Fruit fly (Drosophila melanogaster): ENCODE measurements around the gene CG12121.

Gene CG12121

DNA sequence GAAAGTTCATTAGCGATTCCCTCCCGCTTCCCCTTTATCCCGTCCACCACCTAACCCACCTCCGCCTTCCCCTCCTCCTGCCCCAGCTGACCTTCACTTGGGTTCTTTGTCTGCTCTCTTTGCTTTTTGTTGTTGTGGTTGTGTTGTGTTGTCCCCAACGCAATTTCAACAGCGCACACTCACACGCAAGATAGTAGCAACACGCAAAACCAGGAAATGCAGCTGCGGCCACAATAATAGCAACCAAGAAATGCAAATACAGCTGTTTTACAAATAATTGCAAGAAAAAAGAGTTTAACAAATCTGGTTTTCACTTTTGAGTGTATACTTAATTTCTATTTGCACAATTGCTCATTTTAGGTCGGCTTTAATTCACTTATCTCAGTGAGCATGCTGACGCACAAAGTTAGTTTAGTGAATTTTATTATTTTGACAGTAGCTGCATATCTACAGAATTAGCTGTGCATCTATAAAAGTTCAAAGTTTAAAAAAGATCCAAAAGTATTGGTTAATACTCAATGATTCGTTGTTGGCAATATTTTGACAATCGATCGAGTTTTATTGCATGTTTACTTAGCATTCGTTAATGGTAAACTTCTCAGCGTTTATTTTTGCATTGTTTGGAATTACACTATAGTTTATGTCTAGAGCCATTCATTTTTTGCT lies 19.2 kb upstream of the CG12121 start:
- peak; percentile 77 for TF ChIP-seq CG32121 (GFP tag; IDR thresholded peaks at IDR 0.05)
- peak; percentile 60 for TF ChIP-seq Pif1A (GFP tag; optimal IDR thresholded peaks at IDR 0.05)
- TF ChIP-seq Snoo (tag; optimal IDR thresholded peaks at IDR 0.05): no peak
- TF ChIP-seq CG13204 (GFP tag; optimal IDR thresholded peaks at IDR 0.05): no peak
- no peak for TF ChIP-seq D1 (tag; optimal IDR thresholded peaks at IDR 0.05)
- TF ChIP-seq CG10348 (GFP tag; IDR thresholded peaks at IDR 0.05): no peak
- peak; percentile 63 for TF ChIP-seq Ets98B (GFP tag; IDR thresholded peaks at IDR 0.05)
- peak; percentile 76 for TF ChIP-seq fd96Ca (GFP tag; IDR thresholded peaks at IDR 0.05)
- TF ChIP-seq CG34367 (tag; optimal IDR thresholded peaks at IDR 0.05): peak; percentile 55
- peak; percentile 72 for TF ChIP-seq CG4496 (GFP tag; IDR thresholded peaks at IDR 0.05)
- 0 out of 2 replicates have a peak, but pooled peaks have one; percentile 21 for TF ChIP-seq rn (GFP tag; IDR thresholded peaks at IDR 0.05)
- TF ChIP-seq CG12605 (GFP tag; IDR thresholded peaks at IDR 0.05): peak; percentile 56; the same call in 1 of the 2 replicates
- peak; percentile 63 for TF ChIP-seq CG8159 (tag; optimal IDR thresholded peaks at IDR 0.05)
- TF ChIP-seq CG17806 (tag; optimal IDR thresholded peaks at IDR 0.05): peak; percentile 48
- peak; percentile 13 for TF ChIP-seq CG9948 (tag; optimal IDR thresholded peaks at IDR 0.05)
- TF ChIP-seq EcR (GFP tag; optimal IDR thresholded peaks at IDR 0.05): peak; percentile 79
- peak; percentile 64 for TF ChIP-seq CG14655 (GFP tag; optimal IDR thresholded peaks at IDR 0.05)
- TF ChIP-seq CG8301 (tag; optimal IDR thresholded peaks at IDR 0.05): peak; percentile 51
- peak; percentile 6 for TF ChIP-seq gl (tag; optimal IDR thresholded peaks at IDR 0.05)
- TF ChIP-seq Pif1B (GFP tag; optimal IDR thresholded peaks at IDR 0.05): no peak
- peak; percentile 43 for TF ChIP-seq CG15710 (tag; optimal IDR thresholded peaks at IDR 0.05)

DNA sequence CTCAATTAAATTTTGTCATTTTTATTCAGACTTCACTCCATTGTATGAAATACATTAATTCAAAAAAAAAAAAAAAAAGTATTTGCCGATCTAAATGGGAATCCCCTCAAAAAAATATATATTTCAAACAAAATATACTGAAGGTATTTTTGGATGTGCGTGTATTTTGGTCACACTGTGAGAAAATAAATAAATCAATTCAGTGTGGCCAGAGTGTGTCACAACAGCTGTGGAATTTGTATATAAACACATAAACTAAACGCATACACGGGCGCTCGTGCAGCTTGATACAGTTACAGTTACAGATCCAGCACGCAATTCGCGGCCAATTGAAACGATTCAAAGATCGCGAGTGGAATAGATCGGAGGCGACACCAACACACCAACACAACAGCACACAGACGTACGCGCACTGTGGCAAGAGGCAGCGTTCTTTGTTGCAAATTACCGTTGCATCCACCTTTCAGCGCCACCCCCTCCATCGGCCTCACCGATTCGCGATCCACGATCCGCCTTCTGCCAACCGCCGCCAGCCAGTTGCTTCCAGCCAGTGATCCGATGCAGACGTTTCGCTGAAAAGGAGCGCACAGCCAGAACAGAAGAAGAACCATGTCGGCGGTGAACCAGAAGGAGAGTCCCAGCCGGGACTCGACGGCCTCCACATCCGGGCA lies 18.1 kb upstream of the CG12121 start, which contains the start of gene CG17754:
Gene CG17754, plus strand, starts transcription at position 260 of the 671 bp plus-strand sequence.
- TF ChIP-seq fd96Ca (GFP tag; IDR thresholded peaks at IDR 0.05): 0 out of 3 replicates have a peak, but pooled peaks have one; percentile 41
- no peak for TF ChIP-seq CG13204 (GFP tag; optimal IDR thresholded peaks at IDR 0.05)
- TF ChIP-seq CG9948 (tag; optimal IDR thresholded peaks at IDR 0.05): no peak
- TF ChIP-seq D1 (tag; optimal IDR thresholded peaks at IDR 0.05): no peak
- no peak for TF ChIP-seq CG8301 (tag; optimal IDR thresholded peaks at IDR 0.05)
- peak; percentile 61 for TF ChIP-seq CG4496 (GFP tag; IDR thresholded peaks at IDR 0.05)
- TF ChIP-seq Ets98B (GFP tag; IDR thresholded peaks at IDR 0.05): no peak; the same call in 1 of the 2 replicates

DNA sequence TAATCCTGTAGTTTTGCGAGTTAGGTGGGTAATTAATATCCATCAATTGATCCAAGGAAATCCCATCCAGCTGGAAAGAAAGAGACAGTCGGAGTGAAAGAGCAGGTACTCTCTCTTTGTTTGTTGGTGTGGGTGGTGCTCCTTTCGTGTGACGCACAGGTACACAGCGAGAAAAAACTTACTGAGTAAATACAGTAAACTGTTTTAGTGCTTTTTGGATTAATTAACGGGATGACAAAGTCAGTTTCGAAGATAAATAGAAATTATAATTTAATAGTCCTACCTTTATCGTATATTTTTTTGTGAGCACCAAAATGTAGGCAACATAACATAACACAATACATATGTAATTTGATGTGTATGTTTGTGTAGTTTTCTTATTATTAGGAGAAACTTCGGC lies 15.9 kb upstream of the CG12121 start:
- TF ChIP-seq CG4496 (GFP tag; IDR thresholded peaks at IDR 0.05) (peak; percentile 65; the same call in 2 of the 3 replicates), Pif1A (GFP tag; optimal IDR thresholded peaks at IDR 0.05) (no peak), fd96Ca (GFP tag; IDR thresholded peaks at IDR 0.05) (no peak), CG8301 (tag; optimal IDR thresholded peaks at IDR 0.05) (peak; percentile 58), gl (tag; optimal IDR thresholded peaks at IDR 0.05) (no peak), CG32121 (GFP tag; IDR thresholded peaks at IDR 0.05) (no peak), D1 (tag; optimal IDR thresholded peaks at IDR 0.05) (no peak), Snoo (tag; optimal IDR thresholded peaks at IDR 0.05) (no peak), EcR (GFP tag; optimal IDR thresholded peaks at IDR 0.05) (no peak), CG10348 (GFP tag; IDR thresholded peaks at IDR 0.05) (no peak), rn (GFP tag; IDR thresholded peaks at IDR 0.05) (no peak), CG8159 (tag; optimal IDR thresholded peaks at IDR 0.05) (peak; percentile 58), CG17806 (tag; optimal IDR thresholded peaks at IDR 0.05) (peak; percentile 53), CG13204 (GFP tag; optimal IDR thresholded peaks at IDR 0.05) (no peak), CG34367 (tag; optimal IDR thresholded peaks at IDR 0.05) (peak; percentile 36), Ets98B (GFP tag; IDR thresholded peaks at IDR 0.05) (peak; percentile 33; the same call in 1 of the 2 replicates), CG14655 (GFP tag; optimal IDR thresholded peaks at IDR 0.05) (no peak), CG15710 (tag; optimal IDR thresholded peaks at IDR 0.05) (peak; percentile 52), Pif1B (GFP tag; optimal IDR thresholded peaks at IDR 0.05) (peak; percentile 29), CG12605 (GFP tag; IDR thresholded peaks at IDR 0.05) (peak; percentile 64), CG9948 (tag; optimal IDR thresholded peaks at IDR 0.05) (peak; percentile 31)

DNA sequence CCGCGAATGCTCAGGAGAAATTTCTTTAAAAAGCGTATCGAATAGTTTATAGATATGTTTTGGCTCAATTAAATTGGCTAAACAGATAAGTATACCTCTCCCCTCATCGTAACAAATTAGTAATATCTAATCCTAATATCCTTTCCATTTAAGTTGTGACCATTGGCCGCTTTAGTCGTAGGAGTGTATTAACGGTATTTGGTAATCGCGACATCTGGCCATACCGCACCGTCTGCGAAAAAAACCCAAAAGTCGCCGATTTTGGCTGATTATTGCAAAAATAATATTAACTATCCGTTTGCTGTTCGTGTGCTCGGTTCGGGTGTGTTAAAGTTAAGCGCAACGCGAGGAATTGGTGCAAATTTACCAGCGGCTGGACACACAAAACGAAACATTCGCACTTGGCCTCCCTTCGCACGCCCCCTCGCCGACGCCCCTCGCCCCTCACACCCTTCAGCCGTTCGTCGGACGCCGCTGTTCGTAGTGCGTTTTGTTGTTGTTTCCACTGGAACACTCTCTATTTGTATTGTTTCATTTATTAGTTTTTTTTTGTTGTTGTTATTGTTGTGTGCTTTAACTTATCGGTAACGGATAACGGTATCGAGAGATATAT lies 15.1 kb upstream of the CG12121 start, which contains the start of the genes amx and Dsor1:
Gene amx, minus strand, starts transcription at position 166 of the 613 bp plus-strand sequence.
Gene Dsor1, plus strand, starts transcription at position 172 of the 613 bp plus-strand sequence.
- no peak for TF ChIP-seq Snoo (tag; optimal IDR thresholded peaks at IDR 0.05)
- no peak for TF ChIP-seq EcR (GFP tag; optimal IDR thresholded peaks at IDR 0.05)
- no peak for TF ChIP-seq CG13204 (GFP tag; optimal IDR thresholded peaks at IDR 0.05)
- TF ChIP-seq CG10348 (GFP tag; IDR thresholded peaks at IDR 0.05): no peak
- TF ChIP-seq Ets98B (GFP tag; IDR thresholded peaks at IDR 0.05): no peak

DNA sequence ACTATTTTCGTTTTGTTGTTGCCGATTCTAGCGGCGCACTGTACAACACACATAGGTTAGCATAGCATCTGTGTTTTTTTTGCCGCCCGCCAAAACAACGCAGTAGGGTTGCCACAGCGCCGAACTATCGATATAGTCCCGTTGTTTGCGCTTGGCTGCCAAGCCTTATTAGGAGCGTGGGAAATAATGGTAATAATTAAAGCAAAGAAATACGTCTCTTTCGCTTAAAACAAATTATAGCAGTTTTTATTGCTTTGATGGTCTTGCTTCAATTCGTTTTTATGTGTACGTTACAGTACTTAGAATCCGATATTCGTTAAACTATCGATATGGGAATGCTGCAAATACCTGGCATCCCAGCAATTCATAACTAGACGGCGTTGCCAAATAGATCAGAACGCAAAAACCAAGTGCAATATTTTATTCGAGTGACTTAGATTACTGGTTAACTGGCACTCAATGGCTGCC lies 11.3 kb upstream of the CG12121 start, which contains the start of the genes mxc and Larp7:
Gene mxc, minus strand, starts transcription at position 51 of the 468 bp plus-strand sequence.
Gene Larp7, plus strand, starts transcription at position 401 of the 468 bp plus-strand sequence.
- TF ChIP-seq CG9948 (tag; optimal IDR thresholded peaks at IDR 0.05) (peak; percentile 13), Pif1A (GFP tag; optimal IDR thresholded peaks at IDR 0.05) (no peak), fd96Ca (GFP tag; IDR thresholded peaks at IDR 0.05) (peak; percentile 47; the same call in 1 of the 3 replicates), CG10348 (GFP tag; IDR thresholded peaks at IDR 0.05) (no peak), CG12605 (GFP tag; IDR thresholded peaks at IDR 0.05) (no peak), CG15710 (tag; optimal IDR thresholded peaks at IDR 0.05) (peak; percentile 53), CG17806 (tag; optimal IDR thresholded peaks at IDR 0.05) (peak; percentile 9), Snoo (tag; optimal IDR thresholded peaks at IDR 0.05) (no peak), gl (tag; optimal IDR thresholded peaks at IDR 0.05) (no peak), CG34367 (tag; optimal IDR thresholded peaks at IDR 0.05) (no peak), CG8301 (tag; optimal IDR thresholded peaks at IDR 0.05) (no peak), CG8159 (tag; optimal IDR thresholded peaks at IDR 0.05) (no peak), CG14655 (GFP tag; optimal IDR thresholded peaks at IDR 0.05) (no peak), Ets98B (GFP tag; IDR thresholded peaks at IDR 0.05) (0 out of 2 replicates have a peak, but pooled peaks have one; percentile 9)
